Comparison of ENCODE assay signal across 3 fruit fly cellular contexts in the genomic region with DNA sequence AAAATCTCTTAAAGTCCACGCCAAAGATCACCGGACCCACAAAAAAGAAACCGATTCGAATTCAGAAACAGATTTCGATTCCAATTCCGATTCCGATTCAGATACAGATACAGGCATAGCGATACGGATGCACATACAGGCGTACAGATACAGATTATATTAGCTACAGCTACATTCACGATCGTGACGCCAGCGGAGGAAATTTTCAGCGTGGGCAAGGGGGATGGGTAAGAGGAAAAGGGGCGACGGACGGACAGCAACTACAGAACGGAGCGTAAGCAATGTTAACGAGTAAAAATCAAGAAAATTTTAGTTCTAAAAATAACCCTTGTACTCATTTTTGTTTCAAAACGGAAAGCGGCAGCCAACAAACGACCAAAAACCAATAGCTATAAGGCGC.
TF ChIP-seq lines count a peak whose summit lies in the region.

No protein-coding gene starts in this region.

- TF ChIP-seq CTCF in whole organism, embryonic (GFP tag; optimal IDR thresholded peaks at IDR 0.05; lab: Kevin White, UChicago), result no peak

TF ChIP-seq in whole organism, adult, 20 proteins besides CTCF, POLR2A, EP300 and RAD21:
- TF ChIP-seq CG1620 (GFP tag; optimal IDR thresholded peaks at IDR 0.05; lab: Kevin White, UChicago), result no peak
- TF ChIP-seq Hr96 (GFP tag; optimal IDR thresholded peaks at IDR 0.05; lab: Kevin White, UChicago), result peak; percentile 5

TF ChIP-seq in whole organism, embryonic, 481 proteins besides CTCF, POLR2A, EP300 and RAD21:
- TF ChIP-seq Ptx1 (GFP tag; IDR thresholded peaks at IDR 0.05; lab: Robert Waterston, UW) (no peak), E2f2 (GFP tag; IDR thresholded peaks at IDR 0.05; lab: Robert Waterston, UW) (no peak), CG3726 (GFP tag; IDR thresholded peaks at IDR 0.05; lab: Robert Waterston, UW) (no peak), danr (GFP tag; IDR thresholded peaks at IDR 0.05; lab: Robert Waterston, UW) (no peak), CG11723 (GFP tag; optimal IDR thresholded peaks at IDR 0.05; lab: Kevin White, UChicago) (no peak), C15 (GFP tag; IDR thresholded peaks at IDR 0.05; lab: Robert Waterston, UW) (no peak), CG2199 (GFP tag; IDR thresholded peaks at IDR 0.05; lab: Robert Waterston, UW) (peak; percentile 54; the same call in 2 of the 3 replicates), CG32772 (GFP tag; IDR thresholded peaks at IDR 0.05; lab: Robert Waterston, UW) (no peak), crol (GFP tag; IDR thresholded peaks at IDR 0.05; lab: Robert Waterston, UW) (peak; percentile 75; the same call in 1 of the 2 replicates), tio (GFP tag; optimal IDR thresholded peaks at IDR 0.05; lab: Kevin White, UChicago) (no peak), CG5953 (GFP tag; IDR thresholded peaks at IDR 0.05; lab: Robert Waterston, UW) (no peak), CG4730 (GFP tag; IDR thresholded peaks at IDR 0.05; lab: Robert Waterston, UW) (no peak), Deaf1 (tag; optimal IDR thresholded peaks at IDR 0.05; lab: Kevin White, UChicago) (peak; percentile 10), bab2 (GFP tag; optimal IDR thresholded peaks at IDR 0.05; lab: Kevin White, UChicago) (no peak), z (GFP tag; IDR thresholded peaks at IDR 0.05; lab: Robert Waterston, UW) (0 out of 3 replicates have a peak, but pooled peaks have one; percentile 45)
TF ChIP-seq in whole organism, embryonic: peak in this region for 4.

TF ChIP-seq in whole organism, prepupa, 60 proteins besides CTCF, POLR2A, EP300 and RAD21:
- TF ChIP-seq svp (GFP tag; lab: Kevin White, UChicago), result peak; percentile 17
- TF ChIP-seq CG3919 (GFP tag; optimal IDR thresholded peaks at IDR 0.05; lab: Kevin White, UChicago), result no peak
- TF ChIP-seq net (GFP tag; optimal IDR thresholded peaks at IDR 0.05; lab: Kevin White, UChicago), result no peak
- TF ChIP-seq CG4318 (GFP tag; optimal IDR thresholded peaks at IDR 0.05; lab: Kevin White, UChicago), result no peak
- TF ChIP-seq CG34406 (GFP tag; optimal IDR thresholded peaks at IDR 0.05; lab: Kevin White, UChicago), result no peak
- TF ChIP-seq cyc (GFP tag; optimal IDR thresholded peaks at IDR 0.05; lab: Kevin White, UChicago), result no peak
